Worm (Caenorhabditis elegans): Measurements from ENCODE around the gene K10D6.3.

Gene K10D6.3

DNA sequence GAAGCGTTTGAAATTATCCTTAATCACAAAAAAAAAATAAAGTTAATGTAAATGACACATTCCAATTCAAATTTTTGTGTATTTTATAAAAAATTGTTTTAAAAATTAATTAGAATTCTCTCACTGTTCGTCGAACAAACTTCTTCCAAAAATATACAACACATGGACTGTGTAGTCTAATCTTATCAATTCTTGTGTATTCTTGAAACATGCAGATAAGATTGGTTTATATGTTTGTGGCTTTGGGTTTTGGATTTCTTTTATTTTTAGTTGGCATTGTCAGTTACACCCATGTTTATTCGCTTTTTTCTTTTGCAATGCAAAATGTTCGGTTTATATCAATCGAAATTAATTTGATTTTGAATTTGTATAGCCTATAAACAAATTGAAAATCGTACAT is 20.0 kb downstream of the K10D6.3 start:
- no peak for TF ChIP-seq cog-1 (tag; optimal IDR thresholded peaks at IDR 0.05)
- TF ChIP-seq ref-1 (GFP tag; conservative IDR thresholded peaks at IDR 0.05): no peak
- TF ChIP-seq T22C8.4 (GFP tag; IDR thresholded peaks at IDR 0.05): no peak
- TF ChIP-seq klf-2 (GFP tag; conservative IDR thresholded peaks at IDR 0.05): no peak
- TF ChIP-seq ztf-23 (GFP tag; IDR thresholded peaks at IDR 0.05): no peak
- TF ChIP-seq tab-1 (GFP tag; IDR thresholded peaks at IDR 0.05): no peak
- no peak for TF ChIP-seq med-1 (GFP tag; optimal IDR thresholded peaks at IDR 0.05; ENCODE audit: insufficient read depth)
- TF ChIP-seq flt-1 (GFP tag; IDR thresholded peaks at IDR 0.05): no peak
- no peak for TF ChIP-seq ztf-29 (GFP tag; IDR thresholded peaks at IDR 0.05)

DNA sequence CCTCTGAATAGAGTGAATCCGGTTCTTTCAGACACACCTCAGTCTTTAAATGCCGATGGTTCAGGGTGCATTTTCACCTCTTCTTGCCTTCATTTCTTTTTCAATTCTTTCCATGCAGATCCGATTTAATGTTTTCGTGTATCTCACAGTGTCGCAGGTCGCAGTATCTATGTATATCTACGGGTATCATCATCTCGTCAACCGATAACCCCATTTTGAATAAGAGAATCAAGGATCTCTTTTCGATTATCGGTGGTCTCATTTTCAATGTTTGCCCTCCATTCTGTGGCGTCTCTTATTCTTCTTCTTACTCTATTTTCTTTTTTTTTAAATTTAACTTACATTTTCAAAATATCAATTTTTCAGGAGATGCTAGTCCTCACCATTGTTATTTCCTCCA is 20.5 kb downstream of the K10D6.3 start, which contains the start of gene T19B10.2:
T19B10.2 (plus strand) TSS at position 367 of the 400 bp plus-strand sequence.
- TF ChIP-seq ztf-29 (GFP tag; IDR thresholded peaks at IDR 0.05): no peak
- no peak for TF ChIP-seq flt-1 (GFP tag; IDR thresholded peaks at IDR 0.05)
- TF ChIP-seq ztf-23 (GFP tag; IDR thresholded peaks at IDR 0.05): no peak

- TF ChIP-seq ref-1 (GFP tag; conservative IDR thresholded peaks at IDR 0.05): no peak
- no peak for TF ChIP-seq tab-1 (GFP tag; IDR thresholded peaks at IDR 0.05)
- no peak for TF ChIP-seq klf-2 (GFP tag; conservative IDR thresholded peaks at IDR 0.05)
- TF ChIP-seq T22C8.4 (GFP tag; IDR thresholded peaks at IDR 0.05): no peak
- no peak for TF ChIP-seq med-1 (GFP tag; optimal IDR thresholded peaks at IDR 0.05; ENCODE audit: insufficient read depth)
- TF ChIP-seq ztf-23 (GFP tag; IDR thresholded peaks at IDR 0.05): no peak
- no peak for TF ChIP-seq ztf-29 (GFP tag; IDR thresholded peaks at IDR 0.05)
- TF ChIP-seq cog-1 (tag; optimal IDR thresholded peaks at IDR 0.05): no peak
- TF ChIP-seq flt-1 (GFP tag; IDR thresholded peaks at IDR 0.05): no peak
Measured at ce11 chrV:11223698-11224097, 23.3 kb downstream of the K10D6.3 start.

DNA sequence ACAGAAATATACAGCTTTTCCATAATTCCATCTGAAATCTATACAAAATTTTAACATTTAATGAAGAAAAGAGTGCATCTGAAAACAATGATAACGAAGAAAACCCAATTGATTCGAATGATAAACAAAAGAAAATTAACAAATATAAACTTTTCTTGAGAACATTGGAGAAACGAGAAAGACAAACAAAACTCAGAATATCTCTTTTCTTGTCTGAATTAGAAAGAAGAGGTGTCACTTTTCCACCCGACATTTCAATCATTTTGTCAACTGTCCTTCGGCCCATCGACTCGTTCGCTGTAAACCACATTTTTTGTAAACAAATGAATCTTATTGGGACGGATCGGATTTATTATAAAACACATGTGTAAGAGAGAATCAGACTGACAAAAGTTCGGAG is 25.6 kb downstream of the K10D6.3 start, which contains the start of gene bgal-1:
bgal-1 (minus strand) TSS at position 38 of the 400 bp plus-strand sequence.
- TF ChIP-seq T22C8.4 (GFP tag; IDR thresholded peaks at IDR 0.05): no peak
- no peak for TF ChIP-seq med-1 (GFP tag; optimal IDR thresholded peaks at IDR 0.05; ENCODE audit: insufficient read depth)
- no peak for TF ChIP-seq flt-1 (GFP tag; IDR thresholded peaks at IDR 0.05)
- TF ChIP-seq ref-1 (GFP tag; conservative IDR thresholded peaks at IDR 0.05): no peak
- no peak for TF ChIP-seq ztf-23 (GFP tag; IDR thresholded peaks at IDR 0.05)
- no peak for TF ChIP-seq klf-2 (GFP tag; conservative IDR thresholded peaks at IDR 0.05)
- TF ChIP-seq tab-1 (GFP tag; IDR thresholded peaks at IDR 0.05): no peak
- no peak for TF ChIP-seq ztf-29 (GFP tag; IDR thresholded peaks at IDR 0.05)
- TF ChIP-seq cog-1 (tag; optimal IDR thresholded peaks at IDR 0.05): no peak

DNA sequence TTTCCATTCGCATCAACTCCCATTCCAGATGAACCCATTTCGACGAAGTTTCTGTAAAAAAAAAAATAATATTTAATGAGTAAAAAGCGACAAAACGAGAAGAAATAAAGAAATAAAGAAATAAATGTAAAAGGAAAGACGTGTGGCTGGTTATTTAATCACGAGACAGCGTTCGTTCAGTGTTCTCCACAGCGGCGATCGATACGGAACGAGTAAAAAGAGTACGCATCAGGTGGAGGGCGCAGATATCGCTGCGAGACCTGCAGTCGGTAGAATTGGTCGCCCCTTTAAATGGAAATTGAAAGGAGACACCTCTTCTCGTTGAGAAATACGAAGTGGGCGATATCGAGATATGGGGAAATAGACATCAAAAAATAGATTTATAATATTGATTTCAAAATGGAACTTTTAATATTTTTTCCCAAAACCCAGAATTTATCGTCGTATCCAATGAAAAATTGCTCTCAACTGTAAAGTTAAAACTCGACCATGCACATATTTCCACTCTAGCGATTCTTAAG is 28.3 kb downstream of the K10D6.3 start, which contains the start of gene pqn-70:
pqn-70 (minus strand) TSS at position 51 of the 521 bp plus-strand sequence.
- TF ChIP-seq med-1 (GFP tag; optimal IDR thresholded peaks at IDR 0.05; ENCODE audit: insufficient read depth) (no peak), ztf-23 (GFP tag; IDR thresholded peaks at IDR 0.05) (peak; percentile 57; the same call in 1 of the 2 replicates), cog-1 (tag; optimal IDR thresholded peaks at IDR 0.05) (peak; percentile 61), flt-1 (GFP tag; IDR thresholded peaks at IDR 0.05) (peak; percentile 67; the same call in 1 of the 2 replicates), klf-2 (GFP tag; conservative IDR thresholded peaks at IDR 0.05) (no peak), T22C8.4 (GFP tag; IDR thresholded peaks at IDR 0.05) (peak; percentile 90), tab-1 (GFP tag; IDR thresholded peaks at IDR 0.05) (no peak), ztf-29 (GFP tag; IDR thresholded peaks at IDR 0.05) (no peak)

ce11 chrV:11231177-11231576 is 30.8 kb downstream of the K10D6.3 start:
- TF ChIP-seq ztf-29 (GFP tag; IDR thresholded peaks at IDR 0.05) (no peak), ref-1 (GFP tag; conservative IDR thresholded peaks at IDR 0.05) (no peak), T22C8.4 (GFP tag; IDR thresholded peaks at IDR 0.05) (no peak), med-1 (GFP tag; optimal IDR thresholded peaks at IDR 0.05; ENCODE audit: insufficient read depth) (no peak), flt-1 (GFP tag; IDR thresholded peaks at IDR 0.05) (no peak), klf-2 (GFP tag; conservative IDR thresholded peaks at IDR 0.05) (no peak), ztf-23 (GFP tag; IDR thresholded peaks at IDR 0.05) (no peak), tab-1 (GFP tag; IDR thresholded peaks at IDR 0.05) (no peak), cog-1 (tag; optimal IDR thresholded peaks at IDR 0.05) (no peak)

- TF ChIP-seq T22C8.4 (GFP tag; IDR thresholded peaks at IDR 0.05): no peak
Measured at ce11 chrV:11234350-11234749, 33.9 kb downstream of the K10D6.3 start, which contains the start of gene T19B10.5. Gene T19B10.5 (plus strand): TSS chrV:11234650.

- no peak for TF ChIP-seq ref-1 (GFP tag; conservative IDR thresholded peaks at IDR 0.05)
- TF ChIP-seq med-1 (GFP tag; optimal IDR thresholded peaks at IDR 0.05; ENCODE audit: insufficient read depth): no peak
- no peak for TF ChIP-seq cog-1 (tag; optimal IDR thresholded peaks at IDR 0.05)
- TF ChIP-seq flt-1 (GFP tag; IDR thresholded peaks at IDR 0.05): no peak
- TF ChIP-seq klf-2 (GFP tag; conservative IDR thresholded peaks at IDR 0.05): no peak
Measured at ce11 chrV:11235876-11236275, 35.5 kb downstream of the K10D6.3 start.

DNA sequence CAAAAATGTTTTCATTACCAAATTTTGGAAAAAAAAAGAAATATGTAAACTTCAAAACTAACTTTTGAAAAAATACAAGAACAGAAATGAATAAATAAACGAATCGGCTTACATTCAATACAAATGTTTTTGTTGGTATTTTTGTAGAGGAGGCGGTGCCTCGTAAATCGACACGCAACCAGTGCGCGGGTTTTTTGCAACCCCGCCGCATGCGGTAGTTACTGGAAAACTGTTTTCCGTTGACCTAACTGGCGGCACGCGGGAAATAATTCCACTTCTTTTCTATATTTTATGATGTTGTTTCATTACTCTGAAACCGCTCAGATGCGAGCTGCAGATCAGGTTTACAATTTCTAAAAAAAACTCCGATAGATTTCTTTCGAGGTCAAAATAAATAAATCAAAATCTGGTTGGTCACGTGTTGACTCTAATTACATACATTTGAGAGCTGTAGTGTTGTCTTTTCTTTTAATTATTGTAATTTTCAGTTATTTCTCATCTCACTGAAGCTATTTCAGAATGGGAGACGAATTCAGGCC is 38.8 kb downstream of the K10D6.3 start, which contains the start of the genes dvc-1 and ima-1:
dvc-1 (minus strand) TSS at position 145 of the 539 bp plus-strand sequence.
ima-1 (plus strand) TSS at position 489 of the 539 bp plus-strand sequence.
- TF ChIP-seq T22C8.4 (GFP tag; IDR thresholded peaks at IDR 0.05) (peak; percentile 57), cog-1 (tag; optimal IDR thresholded peaks at IDR 0.05) (peak; percentile 78), tab-1 (GFP tag; IDR thresholded peaks at IDR 0.05) (peak; percentile 84), klf-2 (GFP tag; conservative IDR thresholded peaks at IDR 0.05) (peak; percentile 73), ztf-23 (GFP tag; IDR thresholded peaks at IDR 0.05) (peak; percentile 84), ref-1 (GFP tag; conservative IDR thresholded peaks at IDR 0.05) (no peak), med-1 (GFP tag; optimal IDR thresholded peaks at IDR 0.05; ENCODE audit: insufficient read depth) (peak; percentile 92), ztf-29 (GFP tag; IDR thresholded peaks at IDR 0.05) (peak; percentile 27; the same call in 1 of the 2 replicates), flt-1 (GFP tag; IDR thresholded peaks at IDR 0.05) (peak; percentile 87)

DNA sequence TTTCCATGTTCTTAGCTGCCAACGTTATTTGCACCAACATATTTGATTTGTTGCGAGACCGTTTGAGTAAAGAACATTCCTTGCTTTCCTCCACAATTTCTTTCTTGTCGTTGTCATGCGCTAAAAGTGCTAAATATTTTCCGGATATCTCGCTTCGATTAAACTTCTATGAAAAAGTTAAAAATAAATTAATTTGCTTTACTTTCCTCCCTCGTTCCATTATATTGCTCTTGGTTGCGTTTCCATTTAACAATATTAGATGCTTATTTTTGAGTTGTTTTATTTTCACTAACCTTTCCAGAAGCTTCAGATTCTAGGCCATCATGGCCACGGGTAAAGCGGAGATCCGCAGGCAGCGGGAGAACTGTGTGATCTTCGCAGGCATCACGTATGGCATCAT is 41.2 kb downstream of the K10D6.3 start, which contains the start of gene pgap-1:
pgap-1 (plus strand) TSS at position 301 of the 400 bp plus-strand sequence.
- no peak for TF ChIP-seq ref-1 (GFP tag; conservative IDR thresholded peaks at IDR 0.05)
- no peak for TF ChIP-seq ztf-29 (GFP tag; IDR thresholded peaks at IDR 0.05)
- no peak for TF ChIP-seq flt-1 (GFP tag; IDR thresholded peaks at IDR 0.05)

All from whole organism, midembryonic.